Fruit fly (Drosophila melanogaster): Measurements from ENCODE around the gene Nlp.

DNA sequence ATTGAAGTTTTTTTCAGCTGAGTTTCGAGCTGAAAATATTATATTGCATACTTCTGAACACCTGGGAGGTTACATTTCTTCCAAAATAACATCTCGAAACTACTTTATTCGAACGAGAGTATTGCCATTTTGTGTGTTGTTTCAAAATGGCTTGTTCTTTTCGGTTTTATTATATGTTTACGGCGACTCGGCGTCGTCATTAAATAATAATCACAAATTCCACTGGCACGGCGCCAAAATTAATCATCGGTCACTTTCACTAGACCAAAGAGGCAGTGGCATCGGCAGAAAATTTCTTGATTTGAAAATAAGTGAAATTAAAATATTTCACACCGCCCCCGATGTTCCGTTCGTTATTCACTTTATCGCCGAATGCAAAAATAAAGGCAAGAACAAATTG lies 45.9 kb downstream of the Nlp start:
- TF ChIP-seq ttk (optimal IDR thresholded peaks at IDR 0.05) (no peak), insv (optimal IDR thresholded peaks at IDR 0.05) (no peak), Sin3A (optimal IDR thresholded peaks at IDR 0.05) (no peak), Myc (optimal IDR thresholded peaks at IDR 0.05) (no peak)
